Worm (Caenorhabditis elegans): ENCODE results near the gene sulp-4.

The sulp-4 gene

DNA sequence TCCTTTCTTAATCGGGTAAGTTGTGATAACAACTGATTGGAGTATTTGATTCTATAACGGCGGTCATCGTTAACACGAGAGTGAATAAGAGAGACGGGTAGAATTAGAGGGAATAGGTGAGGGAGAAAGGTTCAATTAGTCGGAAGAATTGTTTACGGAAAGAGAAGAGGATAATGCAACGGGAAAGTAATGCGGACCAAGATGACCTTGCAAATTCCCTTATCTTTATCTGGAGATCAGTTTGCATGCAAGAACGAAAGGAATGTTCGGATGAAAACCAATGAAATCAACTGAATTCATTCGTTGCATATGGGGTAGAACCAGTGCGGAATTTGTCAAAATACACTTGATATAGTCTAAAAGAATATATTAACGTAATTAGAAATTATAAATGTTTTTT is 27.0 kb downstream of the sulp-4 start:
- TF ChIP-seq ceh-90 (tag; optimal IDR thresholded peaks at IDR 0.05) (no peak), alr-1 (tag; optimal IDR thresholded peaks at IDR 0.05; ENCODE audit: borderline replicate concordance) (no peak), snpc-4 (tag; optimal IDR thresholded peaks at IDR 0.05) (no peak), xbp-1 (tag; optimal IDR thresholded peaks at IDR 0.05) (no peak), nhr-85 (tag) (peak; percentile 2), ets-5 (GFP tag; IDR thresholded peaks at IDR 0.05) (no peak), ceh-63 (GFP tag; optimal IDR thresholded peaks at IDR 0.05) (no peak), unc-130 (tag; optimal IDR thresholded peaks at IDR 0.05) (no peak), lin-35 (GFP tag; optimal IDR thresholded peaks at IDR 0.05) (no peak), ztf-4 (tag; optimal IDR thresholded peaks at IDR 0.05) (no peak), dsc-1 (tag; optimal IDR thresholded peaks at IDR 0.05) (no peak), C34B4.2 (tag; optimal IDR thresholded peaks at IDR 0.05) (no peak), lsy-2 (tag; optimal IDR thresholded peaks at IDR 0.05) (no peak), ceh-82 (tag; optimal IDR thresholded peaks at IDR 0.05) (no peak), lin-14 (GFP tag; optimal IDR thresholded peaks at IDR 0.05) (peak; percentile 53), tlp-1 (tag; optimal IDR thresholded peaks at IDR 0.05) (no peak), mdl-1 (tag; optimal IDR thresholded peaks at IDR 0.05) (no peak)

DNA sequence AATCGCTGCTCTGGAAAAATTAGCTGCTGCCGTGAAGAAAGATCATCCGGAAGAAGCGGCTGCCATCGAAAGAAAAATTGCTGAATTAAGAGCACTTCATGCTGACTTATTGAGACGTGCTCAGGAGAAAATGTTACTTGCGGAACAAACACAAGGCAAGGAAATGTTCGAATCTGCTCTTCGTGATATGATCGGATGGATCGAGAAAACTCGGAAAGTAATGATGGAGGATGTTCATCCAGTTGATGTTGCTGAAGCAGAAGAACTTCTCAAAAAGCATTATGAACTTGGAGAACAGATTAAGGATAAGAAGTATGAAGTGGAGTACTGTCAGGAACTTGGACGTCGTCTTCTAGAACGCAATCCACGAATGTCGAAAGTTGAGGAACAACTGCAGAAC is 30.8 kb downstream of the sulp-4 start:
- no peak for TF ChIP-seq hlh-4 (tag; optimal IDR thresholded peaks at IDR 0.05)
- no peak for TF ChIP-seq sptf-1 (tag; optimal IDR thresholded peaks at IDR 0.05)
- no peak for TF ChIP-seq Y116A8C.19 (tag; optimal IDR thresholded peaks at IDR 0.05; ENCODE audit: borderline replicate concordance)
- no peak for TF ChIP-seq unc-130 (tag; optimal IDR thresholded peaks at IDR 0.05)
- TF ChIP-seq lin-35 (GFP tag; optimal IDR thresholded peaks at IDR 0.05) = no peak
- no peak for TF ChIP-seq efl-3 (GFP tag; optimal IDR thresholded peaks at IDR 0.05)
- TF ChIP-seq ceh-82 (tag; optimal IDR thresholded peaks at IDR 0.05) = no peak
- TF ChIP-seq unc-86 (tag; optimal IDR thresholded peaks at IDR 0.05) = no peak
- no peak for TF ChIP-seq C04F5.9 (tag; optimal IDR thresholded peaks at IDR 0.05)
- no peak for TF ChIP-seq dpl-1 (GFP tag; optimal IDR thresholded peaks at IDR 0.05)
- no peak for TF ChIP-seq isw-1 (GFP tag; IDR thresholded peaks at IDR 0.05)
- no peak for TF ChIP-seq blmp-1 (tag; optimal IDR thresholded peaks at IDR 0.05)
- no peak for TF ChIP-seq aly-2 (tag; optimal IDR thresholded peaks at IDR 0.05)
- TF ChIP-seq lin-39 (tag; optimal IDR thresholded peaks at IDR 0.05) = no peak
- no peak for TF ChIP-seq nhr-28 (tag; optimal IDR thresholded peaks at IDR 0.05)
- no peak for TF ChIP-seq grh-1 (GFP tag; IDR thresholded peaks at IDR 0.05)
- TF ChIP-seq unc-98 (GFP tag; IDR thresholded peaks at IDR 0.05) = no peak
- TF ChIP-seq egl-13 (tag; optimal IDR thresholded peaks at IDR 0.05) = no peak

DNA sequence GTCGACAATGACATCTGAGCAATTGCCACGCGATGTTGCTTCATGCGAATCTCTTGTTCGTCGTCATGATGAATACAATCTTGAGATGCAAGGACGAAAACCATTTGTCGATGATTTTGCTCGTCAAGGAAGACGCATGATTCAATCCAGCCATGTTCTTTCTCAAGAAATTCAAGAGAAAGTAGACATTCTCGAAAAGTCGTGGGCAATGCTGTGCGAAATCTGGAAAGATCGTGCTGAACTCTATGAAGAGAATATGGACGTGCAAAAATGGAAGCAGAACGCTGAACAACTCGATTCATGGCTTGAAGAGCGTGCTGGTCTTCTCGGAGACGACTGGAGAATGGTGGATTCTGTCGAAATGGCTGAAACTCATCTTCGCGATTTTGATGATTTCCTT is 38.1 kb downstream of the sulp-4 start:
- TF ChIP-seq isw-1 (GFP tag; IDR thresholded peaks at IDR 0.05) (no peak), zag-1 (tag; optimal IDR thresholded peaks at IDR 0.05) (no peak), pax-3 (tag; optimal IDR thresholded peaks at IDR 0.05) (no peak), efl-1 (optimal IDR thresholded peaks at IDR 0.05) (no peak), efl-1 (GFP tag; optimal IDR thresholded peaks at IDR 0.05 in 1 of 2) (peak in 1 of 2 experiments; percentile 86), aly-2 (tag; optimal IDR thresholded peaks at IDR 0.05) (peak; percentile 48), xbp-1 (tag; optimal IDR thresholded peaks at IDR 0.05) (no peak)

DNA sequence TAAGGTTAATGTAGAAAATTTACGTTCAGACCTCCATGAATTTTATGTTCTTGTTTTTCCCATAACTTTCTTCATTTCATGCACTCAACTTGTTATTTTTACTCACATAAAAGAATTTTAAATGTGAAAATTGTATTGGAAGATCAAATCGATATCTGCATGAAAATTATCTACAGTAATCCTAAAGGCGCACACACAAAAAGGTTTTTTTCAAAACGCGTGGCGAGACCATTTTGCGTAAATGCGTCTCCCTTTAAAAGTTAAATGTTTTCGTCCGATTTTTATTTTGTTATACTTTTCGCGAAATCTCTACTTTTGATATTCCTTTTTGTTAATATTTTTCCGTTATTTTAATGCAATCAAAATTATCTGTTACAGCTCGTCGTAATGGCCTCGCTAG is 42.0 kb downstream of the sulp-4 start, which contains the start of gene R31.2:
Gene R31.2 (plus strand): TSS at position 388 of the 400 bp plus-strand sequence.
- TF ChIP-seq ceh-88 (GFP tag; IDR thresholded peaks at IDR 0.05) (no peak), nhr-85 (tag) (peak; percentile 4)

ce11 chrV:11919639-11920038 is 44.5 kb downstream of the sulp-4 start:
- TF ChIP-seq nhr-71 (tag; optimal IDR thresholded peaks at IDR 0.05) (peak; percentile 14), elt-2 (tag; optimal IDR thresholded peaks at IDR 0.05) (no peak), elt-3 (tag; optimal IDR thresholded peaks at IDR 0.05) (no peak), ztf-4 (tag; optimal IDR thresholded peaks at IDR 0.05) (no peak), dsc-1 (tag; optimal IDR thresholded peaks at IDR 0.05) (no peak), lin-14 (GFP tag; optimal IDR thresholded peaks at IDR 0.05) (peak; percentile 37), ceh-90 (tag; optimal IDR thresholded peaks at IDR 0.05) (no peak), grh-1 (GFP tag; IDR thresholded peaks at IDR 0.05) (no peak), unc-98 (GFP tag; IDR thresholded peaks at IDR 0.05) (no peak), tlp-1 (tag; optimal IDR thresholded peaks at IDR 0.05) (no peak), egl-13 (tag; optimal IDR thresholded peaks at IDR 0.05) (no peak), rnt-1 (tag; optimal IDR thresholded peaks at IDR 0.05) (peak; percentile 28), pqm-1 (tag; optimal IDR thresholded peaks at IDR 0.05) (no peak), sox-4 (tag; optimal IDR thresholded peaks at IDR 0.05) (no peak), C04F5.9 (tag; optimal IDR thresholded peaks at IDR 0.05) (no peak), unc-86 (tag; optimal IDR thresholded peaks at IDR 0.05) (no peak)

Measured in whole organism, L1 larva.